Fruit fly (Drosophila melanogaster) whole organism, adult: ENCODE measurements around the gene Osi18.

Experiments used
- CG11617 ChIP-seq: fragments of 200-800 bp; sonication (Bioruptor generic); optimal IDR thresholded peaks from 2 replicates; lab custom pipeline; 2017; ENCODE audit warnings: mild to moderate bottlenecking, missing biosample characterization, missing genetic modification reagents, missing genetic modification characterization
- CG12768 ChIP-seq: fragments of 200-800 bp; sonication (Bioruptor generic); optimal IDR thresholded peaks from 2 replicates; lab custom pipeline; 2017; ENCODE audit warnings: missing biosample characterization, missing genetic modification characterization, mild to moderate bottlenecking, moderate library complexity, missing genetic modification reagents
- CG14711 ChIP-seq: fragments of 200-800 bp; sonication (Bioruptor generic); optimal IDR thresholded peaks from 2 replicates; lab custom pipeline; 2018; ENCODE audit warnings: missing biosample characterization, mild to moderate bottlenecking, missing genetic modification characterization, moderate library complexity
- CG1620 ChIP-seq: fragments of 200-800 bp; sonication (Bioruptor generic); optimal IDR thresholded peaks from 2 replicates; lab custom pipeline; 2016; ENCODE audit warnings: missing biosample characterization, missing genetic modification characterization
- CG33017 ChIP-seq: fragments of 200-800 bp; sonication (Bioruptor generic); optimal IDR thresholded peaks from 2 replicates; lab custom pipeline; 2018; ENCODE audit warnings: missing biosample characterization, mild to moderate bottlenecking, missing genetic modification characterization, moderate library complexity
- CG5204 ChIP-seq: fragments of 200-800 bp; sonication (Bioruptor generic); optimal IDR thresholded peaks from 2 replicates; lab custom pipeline; 2016; ENCODE audit warnings: missing biosample characterization, missing genetic modification characterization
- CG7045 ChIP-seq: fragments of 200-800 bp; sonication (Bioruptor generic); optimal IDR thresholded peaks from 2 replicates; lab custom pipeline; 2017; ENCODE audit warnings: missing biosample characterization, mild to moderate bottlenecking, missing genetic modification characterization
- CG7101 ChIP-seq: fragments of 200-800 bp; sonication (Bioruptor generic); optimal IDR thresholded peaks from 2 replicates; lab custom pipeline; 2018; ENCODE audit warnings: missing biosample characterization, mild to moderate bottlenecking, missing genetic modification characterization, moderate library complexity
- Clk ChIP-seq: fragments of 200-800 bp; sonication (Bioruptor generic); optimal IDR thresholded peaks from 2 replicates; lab custom pipeline; 2017; ENCODE audit warnings: missing biosample characterization, missing genetic modification characterization
- Crg-1 ChIP-seq: fragments of 200-800 bp; sonication (Bioruptor generic); optimal IDR thresholded peaks from 2 replicates; lab custom pipeline; 2016; ENCODE audit warnings: missing biosample characterization, missing genetic modification characterization
- Hr96 ChIP-seq: fragments of 200-800 bp; sonication (Bioruptor generic); optimal IDR thresholded peaks from 2 replicates; lab custom pipeline; 2016; ENCODE audit warnings: missing biosample characterization, missing genetic modification characterization
- Mnt ChIP-seq: fragments of 200-800 bp; sonication (Bioruptor generic); optimal IDR thresholded peaks from 2 replicates; lab custom pipeline; 2016; ENCODE audit warnings: missing biosample characterization, mild to moderate bottlenecking, missing genetic modification characterization
- bab1 ChIP-seq: fragments of 200-800 bp; sonication (Bioruptor generic); optimal IDR thresholded peaks from 3 replicates; lab custom pipeline; 2019; ENCODE audit warnings: missing biosample characterization, mild to moderate bottlenecking, missing genetic modification characterization, moderate library complexity
- cic ChIP-seq: fragments of 200-800 bp; sonication (Bioruptor generic); optimal IDR thresholded peaks from 2 replicates; lab custom pipeline; 2017; ENCODE audit warnings: missing biosample characterization, mild to moderate bottlenecking, missing genetic modification characterization, moderate library complexity
- cnc ChIP-seq, 2 experiments: fragments of >200 bp; optimal IDR thresholded peaks; 2 replicates each; lab custom pipeline; 2017
- kay ChIP-seq: fragments of 200-800 bp; sonication (Bioruptor generic); peaks from one replicate; lab custom pipeline; 2016; ENCODE audit warnings: missing biosample characterization, missing genetic modification characterization, borderline replicate concordance
- ovo ChIP-seq: fragments of 200-800 bp; sonication (Bioruptor generic); optimal IDR thresholded peaks from 2 replicates; lab custom pipeline; 2016; ENCODE audit warnings: missing biosample characterization, missing genetic modification characterization
- pad ChIP-seq: fragments of 200-800 bp; sonication (Bioruptor generic); optimal IDR thresholded peaks from 3 replicates; lab custom pipeline; 2017; ENCODE audit warnings: missing biosample characterization, missing genetic modification characterization, mild to moderate bottlenecking, moderate library complexity, missing genetic modification reagents
- tj ChIP-seq: fragments of 200-800 bp; sonication (Bioruptor generic); optimal IDR thresholded peaks from 3 replicates; lab custom pipeline; 2017; ENCODE audit warnings: missing biosample characterization, mild to moderate bottlenecking, missing genetic modification characterization, moderate library complexity
- toe ChIP-seq: fragments of 200-800 bp; sonication (Bioruptor generic); optimal IDR thresholded peaks from 2 replicates; lab custom pipeline; 2016; ENCODE audit warnings: missing biosample characterization, missing genetic modification characterization

Osi18 gene

dm6 chr3R:6351181-6351580 is 21.1 kb downstream of the Osi18 start:
- TF ChIP-seq CG1620 (GFP tag; lab: Kevin White, UChicago) (no peak), ovo (GFP tag; lab: Kevin White, UChicago) (no peak), pad (GFP tag; lab: Kevin White, UChicago) (peak; percentile 92), cnc (optimal IDR thresholded peaks at IDR 0.05; lab: Kevin White, UChicago) (no peak), tj (GFP tag; lab: Kevin White, UChicago) (no peak), cic (peak; percentile 34), CG14711 (tag; lab: Kevin White, UChicago) (no peak)

DNA sequence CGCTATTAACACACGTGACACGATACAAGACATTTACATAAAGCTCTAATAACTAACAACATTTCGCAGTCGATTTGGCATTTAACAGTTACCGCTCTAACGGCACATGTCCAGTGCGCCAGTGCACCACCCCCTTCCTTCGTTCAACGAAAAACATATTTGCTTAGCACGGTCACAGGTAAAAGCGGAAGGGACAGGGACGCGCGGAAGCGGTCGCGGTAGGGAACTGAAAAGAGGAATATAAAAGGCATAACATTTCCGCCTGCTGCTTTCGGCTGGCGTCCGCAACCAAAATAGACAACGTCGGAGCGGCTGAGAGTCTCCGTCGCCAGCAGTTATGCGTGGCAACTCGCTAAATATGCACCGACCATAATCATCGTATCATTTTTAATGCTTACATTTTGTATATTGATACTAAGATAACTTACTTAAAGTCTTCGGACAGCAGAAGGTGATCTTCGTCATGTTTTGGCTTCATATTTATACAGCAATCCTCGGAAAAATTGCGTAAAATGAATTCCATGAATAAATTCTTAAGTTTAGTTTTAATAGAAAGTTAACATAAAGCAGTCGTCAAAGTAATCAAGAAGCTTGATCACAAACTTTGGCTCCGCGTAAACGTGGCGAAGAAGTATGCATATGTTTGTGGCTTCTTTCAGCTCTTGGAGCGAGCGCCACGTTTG is 21.8 kb downstream of the Osi18 start:
- TF ChIP-seq CG7045, result no peak
- TF ChIP-seq CG5204, result no peak
- no peak for TF ChIP-seq CG14711 (tag; lab: Kevin White, UChicago)
- peak; percentile 12 for TF ChIP-seq CG7101 (tag; lab: Kevin White, UChicago)
- no peak for TF ChIP-seq Crg-1 (GFP tag; lab: Kevin White, UChicago)
- TF ChIP-seq CG33017 (tag; lab: Kevin White, UChicago), result peak; percentile 9
- TF ChIP-seq CG11617 (GFP tag; lab: Kevin White, UChicago), result no peak
- no peak for TF ChIP-seq cnc (optimal IDR thresholded peaks at IDR 0.05; lab: Kevin White, UChicago)
- peak; percentile 38 for TF ChIP-seq ovo (GFP tag; lab: Kevin White, UChicago)

dm6 chr3R:6352436-6352835 is 22.4 kb downstream of the Osi18 start:
- TF ChIP-seq Clk (GFP tag; lab: Kevin White, UChicago) (no peak), kay (GFP tag; lab: Kevin White, UChicago) (no peak), ovo (GFP tag; lab: Kevin White, UChicago) (no peak), cic (no peak), CG1620 (GFP tag; lab: Kevin White, UChicago) (no peak), Hr96 (no peak), CG11617 (GFP tag; lab: Kevin White, UChicago) (no peak), pad (GFP tag; lab: Kevin White, UChicago) (no peak), CG12768 (GFP tag; lab: Kevin White, UChicago) (no peak), cnc (optimal IDR thresholded peaks at IDR 0.05; lab: Kevin White, UChicago) (no peak), CG5204 (no peak), CG7101 (tag; lab: Kevin White, UChicago) (no peak), Crg-1 (GFP tag; lab: Kevin White, UChicago) (no peak), bab1 (GFP tag; lab: Kevin White, UChicago) (no peak), toe (no peak), CG14711 (tag; lab: Kevin White, UChicago) (no peak), tj (GFP tag; lab: Kevin White, UChicago) (no peak), Mnt (no peak), CG33017 (tag; lab: Kevin White, UChicago) (no peak)

- TF ChIP-seq cic, result no peak
- TF ChIP-seq kay (GFP tag; lab: Kevin White, UChicago), result peak; percentile 84
- peak; percentile 11 for TF ChIP-seq pad (GFP tag; lab: Kevin White, UChicago)
- peak; percentile 26 for TF ChIP-seq ovo (GFP tag; lab: Kevin White, UChicago)
- peak; percentile 35 for TF ChIP-seq CG5204
- no peak for TF ChIP-seq CG7101 (tag; lab: Kevin White, UChicago)
Observed at dm6 chr3R:6352893-6353623, 23.0 kb downstream of the Osi18 start.

dm6 chr3R:6353624-6354352 is 23.7 kb downstream of the Osi18 start:
- TF ChIP-seq cnc (optimal IDR thresholded peaks at IDR 0.05; lab: Kevin White, UChicago) (no peak), Mnt (peak; percentile 30), CG14711 (tag; lab: Kevin White, UChicago) (peak; percentile 53), CG1620 (GFP tag; lab: Kevin White, UChicago) (peak; percentile 26), tj (GFP tag; lab: Kevin White, UChicago) (peak; percentile 55), Hr96 (peak; percentile 61), toe (peak; percentile 31), CG7045 (peak; percentile 70), CG5204 (peak; percentile 78), CG11617 (GFP tag; lab: Kevin White, UChicago) (peak; percentile 72), CG12768 (GFP tag; lab: Kevin White, UChicago) (peak; percentile 67), Crg-1 (GFP tag; lab: Kevin White, UChicago) (peak; percentile 22), CG33017 (tag; lab: Kevin White, UChicago) (peak; percentile 57), bab1 (GFP tag; lab: Kevin White, UChicago) (no peak), kay (GFP tag; lab: Kevin White, UChicago) (peak; percentile 61), cic (peak; percentile 19), CG7101 (tag; lab: Kevin White, UChicago) (peak; percentile 69), pad (GFP tag; lab: Kevin White, UChicago) (peak; percentile 60), ovo (GFP tag; lab: Kevin White, UChicago) (peak; percentile 6), Clk (GFP tag; lab: Kevin White, UChicago) (peak; percentile 16)
